Worm (Caenorhabditis elegans) whole organism, L2 larva: Measurements from ENCODE around the gene sut-2.

Experiments
- C34F6.9 ChIP-seq: fragments of 150-350 bp; optimal IDR thresholded peaks from 2 replicates; lab custom pipeline; 2014; ENCODE audit warnings: missing biosample characterization, missing genetic modification characterization
- F13H6.1 ChIP-seq: sonication (generic microtip); optimal IDR thresholded peaks from 2 replicates; lab custom pipeline; 2016; ENCODE audit warnings: missing genetic modification characterization, missing compliant biosample characterization
- Y55F3AM.14 ChIP-seq: fragments of 200-800 bp; sonication (Bioruptor generic); optimal IDR thresholded peaks from 2 replicates; lab custom pipeline; 2018; ENCODE audit warnings: mild to moderate bottlenecking, missing genetic modification characterization, missing compliant biosample characterization
- blmp-1 ChIP-seq: sonication (generic microtip); optimal IDR thresholded peaks from 2 replicates; lab custom pipeline; 2017; ENCODE audit warnings: missing genetic modification characterization, mild to moderate bottlenecking, missing compliant biosample characterization, antibody characterized with exemption, moderate library complexity; ENCODE audit not compliant: insufficient read depth
- ceh-16 ChIP-seq: fragments of 150-350 bp; optimal IDR thresholded peaks from 2 replicates; lab custom pipeline; 2014; ENCODE audit warnings: missing biosample characterization, missing genetic modification characterization
- ceh-82 ChIP-seq: fragments of 150-350 bp; optimal IDR thresholded peaks from 2 replicates; lab custom pipeline; 2014; ENCODE audit warnings: missing biosample characterization, missing genetic modification characterization
- crh-2 ChIP-seq: sonication (generic microtip); optimal IDR thresholded peaks from 2 replicates; lab custom pipeline; 2017; ENCODE audit warnings: missing biosample characterization, missing genetic modification characterization
- dmd-4 ChIP-seq: sonication (generic microtip); optimal IDR thresholded peaks from 2 replicates; lab custom pipeline; 2017; ENCODE audit warnings: missing biosample characterization, missing genetic modification characterization
- elt-1 ChIP-seq: fragments of 150-350 bp; optimal IDR thresholded peaks from 2 replicates; lab custom pipeline; 2014; ENCODE audit warnings: missing biosample characterization, missing genetic modification characterization
- fos-1 ChIP-seq: fragments of 150-350 bp; optimal IDR thresholded peaks from 2 replicates; lab custom pipeline; 2014; ENCODE audit warnings: missing biosample characterization, missing genetic modification characterization
- gmeb-1 ChIP-seq: fragments of 150-350 bp; optimal IDR thresholded peaks from 2 replicates; lab custom pipeline; 2014; ENCODE audit warnings: missing biosample characterization, missing genetic modification characterization
- lsy-2 ChIP-seq, 2 experiments: fragments of 150-350 bp in 1 of 2; sonication (generic microtip) in 1 of 2; optimal IDR thresholded peaks; 2 replicates each; lab custom pipeline; 2014 to 2017; ENCODE audit warnings: missing biosample characterization in 2 of 2, missing genetic modification characterization in 2 of 2
- mbf-1 ChIP-seq: sonication (generic microtip); optimal IDR thresholded peaks from 2 replicates; lab custom pipeline; 2017; ENCODE audit warnings: missing biosample characterization, missing genetic modification characterization
- mdl-1 ChIP-seq, 2 experiments: fragments of 150-350 bp in 1 of 2; sonication (generic microtip) in 1 of 2; optimal IDR thresholded peaks; 2 replicates each; lab custom pipeline; 2017; ENCODE audit warnings: missing biosample characterization in 2 of 2, missing genetic modification characterization in 2 of 2
- nhr-10 ChIP-seq: sonication (generic microtip); optimal IDR thresholded peaks from 2 replicates; lab custom pipeline; 2017; ENCODE audit warnings: missing biosample characterization, missing genetic modification characterization
- nhr-11 ChIP-seq: fragments of 150-350 bp; optimal IDR thresholded peaks from 2 replicates; lab custom pipeline; 2014; ENCODE audit warnings: missing biosample characterization, missing genetic modification characterization
- nhr-129 ChIP-seq: fragments of 150-350 bp; optimal IDR thresholded peaks from 2 replicates; lab custom pipeline; 2014; ENCODE audit warnings: missing biosample characterization, missing genetic modification characterization
- nhr-21 ChIP-seq: fragments of 150-350 bp; optimal IDR thresholded peaks from 2 replicates; lab custom pipeline; 2014; ENCODE audit warnings: missing biosample characterization, missing genetic modification characterization
- nhr-25 ChIP-seq: fragments of 150-350 bp; sonication (generic microtip); optimal IDR thresholded peaks from 3 replicates; lab custom pipeline; 2014; ENCODE audit warnings: missing biosample characterization, missing genetic modification characterization
- sma-3 ChIP-seq: sonication (generic microtip); optimal IDR thresholded peaks from 2 replicates; lab custom pipeline; 2016; ENCODE audit warnings: missing genetic modification reagents, missing genetic modification characterization, missing compliant biosample characterization
- sma-9 ChIP-seq, 2 experiments: fragments of 150-350 bp in 1 of 2; sonication (generic microtip) in 1 of 2; optimal IDR thresholded peaks; 2 replicates each; lab custom pipeline; 2014 to 2016; ENCODE audit warnings: missing genetic modification characterization in 2 of 2, mild to moderate bottlenecking in 1 of 2, missing biosample characterization in 1 of 2, missing compliant biosample characterization in 1 of 2, missing genetic modification reagents in 1 of 2, moderate library complexity in 1 of 2
- snpc-4 ChIP-seq: fragments of 150-350 bp; optimal IDR thresholded peaks from 2 replicates; lab custom pipeline; 2014; ENCODE audit warnings: missing biosample characterization, missing genetic modification characterization
- ztf-11 ChIP-seq: sonication (generic microtip); optimal IDR thresholded peaks from 2 replicates; lab custom pipeline; 2017; ENCODE audit warnings: missing biosample characterization, missing genetic modification characterization

Gene sut-2

DNA sequence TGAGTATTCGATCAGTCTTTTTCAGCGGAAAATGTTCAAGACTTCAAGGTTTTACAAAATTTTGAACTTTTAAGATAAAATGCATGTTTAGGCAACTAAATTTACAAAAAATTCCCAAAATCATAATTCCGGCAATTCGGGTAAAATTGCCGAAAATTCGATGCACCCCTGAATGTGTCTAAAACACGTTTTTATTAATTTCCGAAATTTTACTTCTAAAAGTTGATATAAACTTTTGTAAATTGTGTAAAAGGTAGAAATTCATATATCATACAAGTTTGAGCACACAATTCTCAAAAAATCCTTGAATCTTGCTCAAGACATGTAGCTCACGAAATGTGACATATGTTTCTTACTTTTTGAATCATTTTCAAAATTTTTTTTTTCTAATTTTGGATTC, 44.7 kb downstream of the sut-2 start:
- TF ChIP-seq C34F6.9 (tag; lab: Kevin White, UChicago) (no peak), gmeb-1 (tag; lab: Kevin White, UChicago) (no peak), crh-2 (tag; lab: Kevin White, UChicago) (no peak), mdl-1 (tag; optimal IDR thresholded peaks at IDR 0.05; lab: Kevin White, UChicago) (no peak)

DNA sequence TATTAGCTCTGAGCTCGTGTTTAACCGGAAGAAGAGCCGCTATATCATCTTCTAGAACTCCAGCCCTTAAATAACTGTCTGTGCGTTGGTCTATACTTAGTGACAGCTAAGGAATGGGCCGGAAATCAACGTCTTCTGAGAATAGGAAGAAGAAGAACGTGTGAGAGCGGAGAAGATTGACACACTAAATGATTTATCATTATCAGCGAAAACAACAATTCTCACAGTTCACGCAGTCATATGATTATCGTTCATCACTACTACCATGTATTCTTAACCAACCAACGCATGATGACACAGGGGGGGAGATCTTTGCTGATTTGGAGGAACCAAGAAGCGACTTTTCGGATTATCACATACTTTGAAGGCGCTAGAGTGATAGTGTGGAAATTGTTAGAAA, 45.5 kb downstream of the sut-2 start:
- TF ChIP-seq mbf-1: no peak
- peak; percentile 48 for TF ChIP-seq nhr-21
- TF ChIP-seq nhr-129: peak; percentile 49
- peak; percentile 40 for TF ChIP-seq sma-9 (GFP tag; optimal IDR thresholded peaks at IDR 0.05; lab: Kevin White, UChicago)
- TF ChIP-seq sma-9 (tag; optimal IDR thresholded peaks at IDR 0.05; lab: Kevin White, UChicago): no peak

DNA sequence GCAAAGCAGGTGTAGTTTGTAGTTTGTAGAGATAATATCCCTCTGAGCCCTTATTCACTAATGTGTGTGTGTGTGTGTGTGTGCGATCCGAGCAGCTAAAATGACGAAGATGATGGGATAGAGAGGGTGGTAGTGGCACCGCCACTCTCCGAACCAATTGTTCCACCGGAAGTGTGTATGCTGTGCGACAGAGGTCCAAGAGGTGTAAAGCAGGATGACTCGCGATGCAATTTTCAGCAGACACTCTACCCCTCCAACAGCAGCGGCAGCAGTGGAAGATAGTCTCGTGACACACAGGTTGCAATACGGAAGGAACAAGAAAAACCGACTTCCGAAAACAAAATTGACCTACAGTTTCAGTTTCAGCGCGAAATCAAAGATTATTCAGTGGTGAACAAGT, 46.0 kb downstream of the sut-2 start:
- no peak for TF ChIP-seq crh-2 (tag; lab: Kevin White, UChicago)
- no peak for TF ChIP-seq dmd-4
- TF ChIP-seq fos-1 (tag; lab: Kevin White, UChicago): no peak
- TF ChIP-seq F13H6.1: peak; percentile 1
- no peak for TF ChIP-seq mdl-1 (tag; optimal IDR thresholded peaks at IDR 0.05; lab: Kevin White, UChicago)
- peak in 1 of 2 experiments; percentile 17 for TF ChIP-seq lsy-2 (tag; optimal IDR thresholded peaks at IDR 0.05; lab: Kevin White, UChicago)
- peak; percentile 15 for TF ChIP-seq sma-9 (GFP tag; optimal IDR thresholded peaks at IDR 0.05; lab: Kevin White, UChicago)
- no peak for TF ChIP-seq sma-9 (tag; optimal IDR thresholded peaks at IDR 0.05; lab: Kevin White, UChicago)
- TF ChIP-seq ztf-11 (tag; lab: Kevin White, UChicago): no peak
- TF ChIP-seq nhr-11 (tag; lab: Kevin White, UChicago): no peak

DNA sequence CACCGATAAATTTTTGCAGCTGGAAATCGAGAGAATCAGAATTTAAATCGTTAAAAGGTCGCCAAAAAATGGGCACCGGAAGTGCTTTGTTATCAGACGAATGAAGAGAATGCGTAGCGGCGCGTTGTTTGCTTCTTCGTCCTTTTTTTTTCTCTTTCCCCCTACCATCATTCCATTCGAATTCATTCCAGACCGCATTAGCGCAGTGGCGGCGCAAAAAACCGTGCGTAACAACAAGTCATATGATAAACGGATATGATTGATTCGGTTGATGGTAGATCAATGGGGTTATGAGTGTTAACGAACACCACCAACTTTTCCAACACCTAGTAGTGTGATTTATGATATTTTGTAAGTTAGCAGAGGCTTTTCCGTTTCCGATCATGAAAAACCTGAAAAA, 46.5 kb downstream of the sut-2 start:
- TF ChIP-seq nhr-25 (peak; percentile 39), elt-1 (tag; lab: Kevin White, UChicago) (no peak), sma-3 (no peak), nhr-21 (peak; percentile 46), nhr-129 (no peak), snpc-4 (tag; lab: Kevin White, UChicago) (no peak), ceh-16 (tag; lab: Kevin White, UChicago) (no peak), nhr-11 (tag; lab: Kevin White, UChicago) (no peak), ceh-82 (no peak)

DNA sequence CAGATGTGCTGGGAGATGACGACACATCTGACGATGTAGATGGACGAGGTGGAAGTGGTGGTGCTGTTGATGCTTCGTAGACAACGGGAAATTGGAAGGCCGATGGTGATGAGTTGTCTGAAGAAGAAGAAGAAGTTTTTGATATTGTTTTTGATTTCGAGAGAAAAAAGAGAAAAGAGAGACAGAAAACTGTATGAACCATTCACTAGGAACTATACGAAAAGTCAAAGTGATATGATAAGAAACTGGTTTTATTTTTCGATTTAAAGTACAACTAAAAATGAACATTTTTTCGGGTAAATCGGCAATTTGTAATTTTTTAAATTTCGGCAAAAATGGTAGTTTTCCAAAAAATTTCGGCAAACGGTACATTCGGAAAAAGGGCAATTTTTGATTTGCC, 51.2 kb downstream of the sut-2 start:
- TF ChIP-seq crh-2 (tag; lab: Kevin White, UChicago) (no peak), blmp-1 (peak; percentile 57)

DNA sequence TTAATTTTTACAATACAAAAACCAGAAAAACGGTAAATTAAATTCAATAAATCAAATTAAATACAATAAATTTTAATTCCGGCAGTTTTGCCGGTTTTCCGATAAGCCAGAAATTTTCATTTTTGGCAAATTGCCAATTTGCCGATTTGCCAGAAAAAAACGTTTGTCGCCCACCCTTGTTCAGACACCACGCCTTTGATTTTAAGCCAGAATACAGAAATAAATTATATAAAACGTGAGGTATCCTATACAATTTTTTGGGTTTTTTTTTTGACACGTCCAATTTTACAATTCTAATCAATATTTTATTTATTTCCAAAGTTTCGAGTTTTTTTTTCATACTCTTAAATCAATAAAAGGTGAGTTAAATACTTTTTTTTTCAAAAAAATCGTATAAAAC, 57.1 kb downstream of the sut-2 start, which contains the start of gene T28F12.1:
TSS of gene T28F12.1 (plus strand) at position 301 of the 400 bp plus-strand sequence.
- TF ChIP-seq nhr-10 (tag; lab: Kevin White, UChicago) (no peak), Y55F3AM.14 (GFP tag; lab: Kevin White, UChicago) (no peak)
